Worm (Caenorhabditis elegans) whole organism, L2 larva: ENCODE data around the gene glb-17.

Experiments
- C34F6.9 ChIP-seq: fragments of 150-350 bp; optimal IDR thresholded peaks from 2 replicates; lab custom pipeline; 2014; ENCODE audit warnings: missing biosample characterization, missing genetic modification characterization
- F13H6.1 ChIP-seq: sonication (generic microtip); optimal IDR thresholded peaks from 2 replicates; lab custom pipeline; 2016; ENCODE audit warnings: missing genetic modification characterization, missing compliant biosample characterization
- Y55F3AM.14 ChIP-seq: fragments of 200-800 bp; sonication (Bioruptor generic); optimal IDR thresholded peaks from 2 replicates; lab custom pipeline; 2018; ENCODE audit warnings: mild to moderate bottlenecking, missing genetic modification characterization, missing compliant biosample characterization
- aly-2 ChIP-seq: fragments of 150-350 bp; optimal IDR thresholded peaks from 2 replicates; lab custom pipeline; 2014; ENCODE audit warnings: missing biosample characterization, missing genetic modification characterization
- blmp-1 ChIP-seq: sonication (generic microtip); optimal IDR thresholded peaks from 2 replicates; lab custom pipeline; 2017; ENCODE audit warnings: missing genetic modification characterization, mild to moderate bottlenecking, missing compliant biosample characterization, antibody characterized with exemption, moderate library complexity; ENCODE audit not compliant: insufficient read depth
- ceh-16 ChIP-seq: fragments of 150-350 bp; optimal IDR thresholded peaks from 2 replicates; lab custom pipeline; 2014; ENCODE audit warnings: missing biosample characterization, missing genetic modification characterization
- ceh-82 ChIP-seq: fragments of 150-350 bp; optimal IDR thresholded peaks from 2 replicates; lab custom pipeline; 2014; ENCODE audit warnings: missing biosample characterization, missing genetic modification characterization
- crh-2 ChIP-seq: sonication (generic microtip); optimal IDR thresholded peaks from 2 replicates; lab custom pipeline; 2017; ENCODE audit warnings: missing biosample characterization, missing genetic modification characterization
- egl-27 ChIP-seq: sonication (generic microtip); optimal IDR thresholded peaks from 3 replicates; lab custom pipeline; 2017; ENCODE audit warnings: missing biosample characterization, missing genetic modification reagents, missing genetic modification characterization
- elt-3 ChIP-seq: sonication (generic microtip); optimal IDR thresholded peaks from 2 replicates; lab custom pipeline; 2017; ENCODE audit warnings: missing biosample characterization, missing genetic modification characterization
- fos-1 ChIP-seq: fragments of 150-350 bp; optimal IDR thresholded peaks from 2 replicates; lab custom pipeline; 2014; ENCODE audit warnings: missing biosample characterization, missing genetic modification characterization
- gmeb-1 ChIP-seq: fragments of 150-350 bp; optimal IDR thresholded peaks from 2 replicates; lab custom pipeline; 2014; ENCODE audit warnings: missing biosample characterization, missing genetic modification characterization
- lin-13 ChIP-seq: fragments of 150-350 bp; optimal IDR thresholded peaks from 2 replicates; lab custom pipeline; 2014; ENCODE audit warnings: missing biosample characterization, missing genetic modification reagents, missing genetic modification characterization
- lin-39 ChIP-seq: fragments of 150-350 bp; optimal IDR thresholded peaks from 2 replicates; lab custom pipeline; 2014; ENCODE audit warnings: missing biosample characterization, missing genetic modification reagents, missing genetic modification characterization
- lsy-2 ChIP-seq, 2 experiments: fragments of 150-350 bp in 1 of 2; sonication (generic microtip) in 1 of 2; optimal IDR thresholded peaks; 2 replicates each; lab custom pipeline; 2014 to 2017; ENCODE audit warnings: missing biosample characterization in 2 of 2, missing genetic modification characterization in 2 of 2
- mab-5 ChIP-seq: fragments of 150-350 bp; optimal IDR thresholded peaks from 2 replicates; lab custom pipeline; 2014; ENCODE audit warnings: missing biosample characterization, missing genetic modification characterization
- mbf-1 ChIP-seq: sonication (generic microtip); optimal IDR thresholded peaks from 2 replicates; lab custom pipeline; 2017; ENCODE audit warnings: missing biosample characterization, missing genetic modification characterization
- mdl-1 ChIP-seq, 2 experiments: fragments of 150-350 bp in 1 of 2; sonication (generic microtip) in 1 of 2; optimal IDR thresholded peaks; 2 replicates each; lab custom pipeline; 2017; ENCODE audit warnings: missing biosample characterization in 2 of 2, missing genetic modification characterization in 2 of 2
- nhr-10 ChIP-seq: sonication (generic microtip); optimal IDR thresholded peaks from 2 replicates; lab custom pipeline; 2017; ENCODE audit warnings: missing biosample characterization, missing genetic modification characterization
- nhr-11 ChIP-seq: fragments of 150-350 bp; optimal IDR thresholded peaks from 2 replicates; lab custom pipeline; 2014; ENCODE audit warnings: missing biosample characterization, missing genetic modification characterization
- nhr-129 ChIP-seq: fragments of 150-350 bp; optimal IDR thresholded peaks from 2 replicates; lab custom pipeline; 2014; ENCODE audit warnings: missing biosample characterization, missing genetic modification characterization
- nhr-21 ChIP-seq: fragments of 150-350 bp; optimal IDR thresholded peaks from 2 replicates; lab custom pipeline; 2014; ENCODE audit warnings: missing biosample characterization, missing genetic modification characterization
- nhr-23 ChIP-seq: fragments of 150-350 bp; optimal IDR thresholded peaks from 2 replicates; lab custom pipeline; 2014; ENCODE audit warnings: missing biosample characterization, missing genetic modification reagents, missing genetic modification characterization
- nhr-237 ChIP-seq: fragments of 150-350 bp; optimal IDR thresholded peaks from 2 replicates; lab custom pipeline; 2014; ENCODE audit warnings: missing biosample characterization, missing genetic modification characterization
- nhr-25 ChIP-seq: fragments of 150-350 bp; sonication (generic microtip); optimal IDR thresholded peaks from 3 replicates; lab custom pipeline; 2014; ENCODE audit warnings: missing biosample characterization, missing genetic modification characterization
- peb-1 ChIP-seq: fragments of 150-350 bp; optimal IDR thresholded peaks from 2 replicates; lab custom pipeline; 2014; ENCODE audit warnings: missing biosample characterization, missing genetic modification characterization
- sem-4 ChIP-seq: fragments of 150-350 bp; optimal IDR thresholded peaks from 2 replicates; lab custom pipeline; 2014; ENCODE audit warnings: missing biosample characterization, missing genetic modification reagents, missing genetic modification characterization
- sma-3 ChIP-seq: sonication (generic microtip); optimal IDR thresholded peaks from 2 replicates; lab custom pipeline; 2016; ENCODE audit warnings: missing genetic modification reagents, missing genetic modification characterization, missing compliant biosample characterization
- sma-9 ChIP-seq, 2 experiments: fragments of 150-350 bp in 1 of 2; sonication (generic microtip) in 1 of 2; optimal IDR thresholded peaks; 2 replicates each; lab custom pipeline; 2014 to 2016; ENCODE audit warnings: missing genetic modification characterization in 2 of 2, mild to moderate bottlenecking in 1 of 2, missing biosample characterization in 1 of 2, missing compliant biosample characterization in 1 of 2, missing genetic modification reagents in 1 of 2, moderate library complexity in 1 of 2
- snpc-4 ChIP-seq: fragments of 150-350 bp; optimal IDR thresholded peaks from 2 replicates; lab custom pipeline; 2014; ENCODE audit warnings: missing biosample characterization, missing genetic modification characterization
- unc-39 ChIP-seq: fragments of 150-350 bp; optimal IDR thresholded peaks from 2 replicates; lab custom pipeline; 2014; ENCODE audit warnings: missing biosample characterization, missing genetic modification characterization
- unc-62 ChIP-seq: fragments of 150-350 bp; optimal IDR thresholded peaks from 2 replicates; lab custom pipeline; 2014; ENCODE audit warnings: missing biosample characterization, missing genetic modification reagents, missing genetic modification characterization
- ztf-1 ChIP-seq: fragments of 200-800 bp; sonication (Bioruptor generic); conservative IDR thresholded peaks from 2 replicates; pipeline ENCODE4 v1.3.6; 2022; ENCODE audit warnings: missing genetic modification characterization, missing compliant biosample characterization

glb-17 gene

ce11 chrX:9548011-9548795 is 28.6 kb downstream of the glb-17 start:
- no peak for TF ChIP-seq fos-1
- peak; percentile 61 for TF ChIP-seq blmp-1 (tag; lab: Kevin White, UChicago)
- peak; percentile 7 for TF ChIP-seq sem-4 (tag; lab: Kevin White, UChicago)
- no peak for TF ChIP-seq elt-3 (tag; lab: Kevin White, UChicago)
- no peak for TF ChIP-seq nhr-11
- TF ChIP-seq sma-3 (GFP tag; lab: Kevin White, UChicago) = peak; percentile 27
- no peak for TF ChIP-seq ceh-82 (tag; lab: Kevin White, UChicago)
- peak; percentile 6 for TF ChIP-seq egl-27 (tag; lab: Kevin White, UChicago)
- TF ChIP-seq, all 48 proteins: peak for 4

DNA sequence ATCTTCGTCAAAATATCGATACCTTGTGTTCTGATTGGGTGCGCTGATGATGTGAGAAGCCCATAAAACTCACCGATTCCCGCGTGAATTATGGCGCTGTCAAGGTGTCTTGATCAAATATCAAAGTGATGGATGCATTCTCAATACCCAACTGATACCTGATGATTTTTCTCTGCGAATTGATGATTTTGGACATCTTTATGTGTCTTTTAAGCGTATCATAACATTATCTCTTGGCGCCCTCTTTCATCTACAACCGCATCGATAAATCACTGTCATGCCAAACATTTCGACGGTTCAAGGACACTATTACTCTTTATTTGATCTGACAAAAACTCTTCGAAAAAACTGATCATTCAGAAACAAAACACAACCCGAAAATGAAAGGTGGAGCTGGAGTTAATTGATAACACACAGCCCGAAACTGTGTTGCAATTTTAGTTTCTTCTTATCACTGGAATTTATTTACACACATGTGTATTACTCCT is 29.5 kb downstream of the glb-17 start:
- TF ChIP-seq mab-5 (peak; percentile 85), aly-2 (tag; lab: Kevin White, UChicago) (no peak), unc-62 (GFP tag; lab: Kevin White, UChicago) (peak; percentile 62), blmp-1 (tag; lab: Kevin White, UChicago) (peak; percentile 80), lin-39 (tag; lab: Kevin White, UChicago) (no peak), nhr-129 (peak; percentile 15), unc-39 (tag; lab: Kevin White, UChicago) (no peak), egl-27 (tag; lab: Kevin White, UChicago) (peak; percentile 77), mbf-1 (tag; lab: Kevin White, UChicago) (no peak), nhr-21 (tag; lab: Kevin White, UChicago) (peak; percentile 89), elt-3 (tag; lab: Kevin White, UChicago) (no peak), nhr-25 (tag; lab: Kevin White, UChicago) (peak; percentile 83), lsy-2 (tag; optimal IDR thresholded peaks at IDR 0.05; lab: Kevin White, UChicago) (peak in 1 of 2 experiments; percentile 24), ceh-82 (tag; lab: Kevin White, UChicago) (no peak), fos-1 (peak; percentile 68), crh-2 (tag; lab: Kevin White, UChicago) (peak; percentile 18), ceh-16 (tag; lab: Kevin White, UChicago) (peak; percentile 83), sma-3 (GFP tag; lab: Kevin White, UChicago) (peak; percentile 83), sma-9 (GFP tag; optimal IDR thresholded peaks at IDR 0.05; lab: Kevin White, UChicago) (peak; percentile 60), sma-9 (tag; optimal IDR thresholded peaks at IDR 0.05; lab: Kevin White, UChicago) (no peak), gmeb-1 (tag; lab: Kevin White, UChicago) (no peak), peb-1 (tag; lab: Kevin White, UChicago) (no peak), snpc-4 (tag; lab: Kevin White, UChicago) (no peak), F13H6.1 (tag; lab: Kevin White, UChicago) (peak; percentile 13)

DNA sequence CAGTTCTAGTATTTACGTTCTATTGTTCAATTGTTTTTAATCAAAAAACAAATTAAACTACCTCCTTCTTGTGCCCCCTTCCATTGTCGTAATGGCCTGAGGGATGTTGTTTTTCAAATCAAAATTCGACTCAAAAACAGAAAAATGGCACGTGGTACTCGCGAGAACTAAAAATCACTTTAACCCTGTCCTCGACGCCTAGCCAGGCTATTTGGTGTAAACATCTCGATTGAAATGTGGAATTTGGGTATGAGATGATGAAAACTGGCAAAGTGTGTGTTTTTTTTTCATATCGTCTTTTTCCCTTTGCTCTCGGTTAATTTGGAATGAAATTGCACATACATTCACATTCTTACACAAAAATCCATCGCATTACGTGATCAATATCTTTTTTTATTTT is 30.2 kb downstream of the glb-17 start:
- TF ChIP-seq nhr-129 (peak; percentile 62), lin-13 (no peak), nhr-237 (tag; lab: Kevin White, UChicago) (no peak), sma-9 (GFP tag; optimal IDR thresholded peaks at IDR 0.05; lab: Kevin White, UChicago) (no peak), sma-9 (tag; optimal IDR thresholded peaks at IDR 0.05; lab: Kevin White, UChicago) (no peak), peb-1 (tag; lab: Kevin White, UChicago) (no peak)

DNA sequence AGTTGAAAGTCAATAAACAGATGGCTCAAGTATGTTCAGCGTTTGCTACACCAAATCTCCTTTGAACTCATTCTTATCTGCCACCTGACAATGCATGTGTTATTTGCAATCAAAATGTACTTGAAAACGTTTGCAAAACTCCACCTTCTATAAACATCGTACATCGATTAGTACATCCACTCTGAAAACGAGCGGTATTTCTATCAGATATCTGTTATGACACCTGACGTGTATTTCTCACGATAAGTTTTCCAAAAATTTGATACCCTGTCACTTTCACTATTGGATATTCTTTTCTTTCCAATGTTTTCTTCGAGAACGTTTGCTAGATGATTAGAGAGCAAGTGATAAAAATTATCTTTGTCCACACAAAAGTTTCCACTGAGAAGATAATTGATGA is 32.4 kb downstream of the glb-17 start:
- TF ChIP-seq sem-4 (tag; lab: Kevin White, UChicago) (no peak), lin-13 (no peak), crh-2 (tag; lab: Kevin White, UChicago) (peak; percentile 58), sma-9 (GFP tag; optimal IDR thresholded peaks at IDR 0.05; lab: Kevin White, UChicago) (peak; percentile 25), sma-9 (tag; optimal IDR thresholded peaks at IDR 0.05; lab: Kevin White, UChicago) (no peak), C34F6.9 (tag; lab: Kevin White, UChicago) (peak; percentile 60), blmp-1 (tag; lab: Kevin White, UChicago) (peak; percentile 61), ztf-1 (GFP tag; lab: Robert Waterston, UW) (no peak), Y55F3AM.14 (GFP tag; lab: Kevin White, UChicago) (no peak), lsy-2 (tag; optimal IDR thresholded peaks at IDR 0.05; lab: Kevin White, UChicago) (peak in 1 of 2 experiments; percentile 23), unc-39 (tag; lab: Kevin White, UChicago) (no peak), lin-39 (tag; lab: Kevin White, UChicago) (no peak), mbf-1 (tag; lab: Kevin White, UChicago) (no peak), nhr-237 (tag; lab: Kevin White, UChicago) (no peak), nhr-10 (no peak), nhr-129 (peak; percentile 74), mdl-1 (tag; optimal IDR thresholded peaks at IDR 0.05; lab: Kevin White, UChicago) (no peak), nhr-23 (no peak), F13H6.1 (tag; lab: Kevin White, UChicago) (peak; percentile 60)
